Worm (Caenorhabditis elegans) whole organism, L3 larva: ENCODE data around the gene E03H12.5.

ENCODE experiments used
- ZK546.5 ChIP-seq: sonication (generic microtip); optimal IDR thresholded peaks from 2 replicates; lab custom pipeline; 2017; ENCODE audit warnings: missing biosample characterization, missing genetic modification characterization
- aly-2 ChIP-seq: fragments of 150-350 bp; optimal IDR thresholded peaks from 2 replicates; lab custom pipeline; 2014; ENCODE audit warnings: missing biosample characterization, missing genetic modification characterization
- ama-1 ChIP-seq: fragments of 150-350 bp; optimal IDR thresholded peaks from 2 replicates; lab custom pipeline; 2018
- ceh-28 ChIP-seq: fragments of 150-350 bp; optimal IDR thresholded peaks from 2 replicates; lab custom pipeline; 2014; ENCODE audit warnings: missing biosample characterization, missing genetic modification reagents, missing genetic modification characterization
- ceh-82 ChIP-seq: fragments of 150-350 bp; optimal IDR thresholded peaks from 2 replicates; lab custom pipeline; 2014; ENCODE audit warnings: missing biosample characterization, missing genetic modification characterization
- ceh-9 ChIP-seq: sonication (generic microtip); optimal IDR thresholded peaks from 2 replicates; lab custom pipeline; 2018; ENCODE audit warnings: missing biosample characterization, missing genetic modification characterization
- daf-12 ChIP-seq: fragments of 150-350 bp; optimal IDR thresholded peaks from 2 replicates; lab custom pipeline; 2014; ENCODE audit warnings: missing biosample characterization, missing genetic modification reagents, missing genetic modification characterization
- egl-27 ChIP-seq: sonication (generic microtip); optimal IDR thresholded peaks from 4 replicates; lab custom pipeline; 2017; ENCODE audit warnings: missing biosample characterization, missing genetic modification reagents, missing genetic modification characterization
- egl-5 ChIP-seq: fragments of 150-350 bp; optimal IDR thresholded peaks from 2 replicates; lab custom pipeline; 2017; ENCODE audit warnings: missing biosample characterization, missing genetic modification reagents, missing genetic modification characterization, inconsistent platforms
- elt-1 ChIP-seq: fragments of 150-350 bp; optimal IDR thresholded peaks from 2 replicates; lab custom pipeline; 2014; ENCODE audit warnings: missing biosample characterization, missing genetic modification characterization
- fkh-10 ChIP-seq: sonication (generic microtip); optimal IDR thresholded peaks from 2 replicates; lab custom pipeline; 2017; ENCODE audit warnings: missing biosample characterization, missing genetic modification reagents, missing genetic modification characterization
- fkh-2 ChIP-seq: fragments of 150-350 bp; optimal IDR thresholded peaks from 2 replicates; lab custom pipeline; 2014; ENCODE audit warnings: missing biosample characterization, missing genetic modification reagents, missing genetic modification characterization
- fos-1 ChIP-seq: fragments of 150-350 bp; optimal IDR thresholded peaks from 2 replicates; lab custom pipeline; 2014; ENCODE audit warnings: missing biosample characterization, missing genetic modification characterization
- jun-1 ChIP-seq: fragments of 150-350 bp; optimal IDR thresholded peaks from 2 replicates; lab custom pipeline; 2014; ENCODE audit warnings: missing biosample characterization, missing genetic modification reagents, missing genetic modification characterization
- lin-15B ChIP-seq: fragments of 150-350 bp; optimal IDR thresholded peaks from 2 replicates; lab custom pipeline; 2014; ENCODE audit warnings: missing biosample characterization, missing genetic modification characterization
- lin-39 ChIP-seq: fragments of 150-350 bp; optimal IDR thresholded peaks from 2 replicates; lab custom pipeline; 2018; ENCODE audit warnings: missing biosample characterization, missing genetic modification reagents, missing genetic modification characterization
- lsy-12 ChIP-seq: sonication (generic microtip); optimal IDR thresholded peaks from 2 replicates; lab custom pipeline; 2016; ENCODE audit warnings: mild to moderate bottlenecking, missing genetic modification characterization, missing compliant biosample characterization
- nfya-1 ChIP-seq: sonication (generic microtip); optimal IDR thresholded peaks from 2 replicates; lab custom pipeline; 2017; ENCODE audit warnings: missing genetic modification characterization, mild to moderate bottlenecking, missing compliant biosample characterization, antibody characterized with exemption, moderate library complexity; ENCODE audit not compliant: insufficient read depth
- nhr-12 ChIP-seq: fragments of 150-350 bp; optimal IDR thresholded peaks from 2 replicates; lab custom pipeline; 2014; ENCODE audit warnings: missing biosample characterization, missing genetic modification characterization
- nhr-23 ChIP-seq: fragments of 150-350 bp; optimal IDR thresholded peaks from 2 replicates; lab custom pipeline; 2014; ENCODE audit warnings: missing biosample characterization, missing genetic modification reagents, missing genetic modification characterization
- nhr-237 ChIP-seq: fragments of 150-350 bp; optimal IDR thresholded peaks from 2 replicates; lab custom pipeline; 2014; ENCODE audit warnings: missing biosample characterization, missing genetic modification characterization
- nhr-25 ChIP-seq: sonication (generic microtip); optimal IDR thresholded peaks from 2 replicates; lab custom pipeline; 2017; ENCODE audit warnings: missing biosample characterization, missing genetic modification characterization
- nhr-43 ChIP-seq: sonication (generic microtip); optimal IDR thresholded peaks from 2 replicates; lab custom pipeline; 2016; ENCODE audit warnings: mild to moderate bottlenecking, missing genetic modification characterization, missing compliant biosample characterization; ENCODE audit not compliant: poor library complexity, severe bottlenecking
- nhr-67 ChIP-seq: fragments of 150-350 bp; optimal IDR thresholded peaks from 2 replicates; lab custom pipeline; 2014; ENCODE audit warnings: missing biosample characterization, missing genetic modification characterization
- nhr-76 ChIP-seq: fragments of 150-350 bp; sonication (generic microtip); optimal IDR thresholded peaks from 5 replicates; lab custom pipeline; 2014; ENCODE audit warnings: missing biosample characterization, missing genetic modification characterization
- nhr-77 ChIP-seq: fragments of 150-350 bp; optimal IDR thresholded peaks from 2 replicates; lab custom pipeline; 2014; ENCODE audit warnings: missing biosample characterization, missing genetic modification characterization
- pqm-1 ChIP-seq: fragments of 150-350 bp; optimal IDR thresholded peaks from 2 replicates; lab custom pipeline; 2017; ENCODE audit warnings: missing biosample characterization, missing genetic modification characterization, inconsistent platforms
- sea-2 ChIP-seq: fragments of 150-350 bp; sonication (generic microtip); optimal IDR thresholded peaks from 4 replicates; lab custom pipeline; 2014; ENCODE audit warnings: missing biosample characterization, missing genetic modification reagents, missing genetic modification characterization
- skn-1 ChIP-seq: fragments of 150-350 bp; optimal IDR thresholded peaks from 2 replicates; lab custom pipeline; 2014; ENCODE audit warnings: missing biosample characterization, missing genetic modification characterization
- tbx-2 ChIP-seq: sonication (generic microtip); optimal IDR thresholded peaks from 2 replicates; lab custom pipeline; 2016; ENCODE audit warnings: mild to moderate bottlenecking, missing genetic modification characterization, missing compliant biosample characterization
- unc-39 ChIP-seq: sonication (generic microtip); optimal IDR thresholded peaks from 4 replicates; lab custom pipeline; 2017; ENCODE audit warnings: missing biosample characterization, missing genetic modification characterization
- unc-62 ChIP-seq: fragments of 150-350 bp; sonication (generic microtip); optimal IDR thresholded peaks from 4 replicates; lab custom pipeline; 2014; ENCODE audit warnings: missing biosample characterization, missing genetic modification reagents, missing genetic modification characterization
- zag-1 ChIP-seq: fragments of 150-350 bp; optimal IDR thresholded peaks from 2 replicates; lab custom pipeline; 2014; ENCODE audit warnings: missing biosample characterization, missing genetic modification characterization
- ztf-4 ChIP-seq: fragments of 150-350 bp; optimal IDR thresholded peaks from 2 replicates; lab custom pipeline; 2014; ENCODE audit warnings: missing biosample characterization, missing genetic modification characterization

Gene E03H12.5

ce11 chrIV:4963834-4964233 lies 13.2 kb upstream of the E03H12.5 start, which contains the start of gene txt-3:
txt-3 (plus strand) TSS chrIV:4963958.
- TF ChIP-seq unc-62 (GFP tag; lab: Kevin White, UChicago) (no peak), fkh-10 (GFP tag; lab: Kevin White, UChicago) (no peak), pqm-1 (tag; lab: Kevin White, UChicago) (no peak), unc-39 (no peak)
- TF ChIP-seq, all 47 proteins: peak for 0

- no peak for TF ChIP-seq ceh-9 (tag; lab: Kevin White, UChicago)
- TF ChIP-seq tbx-2, result no peak
- no peak for TF ChIP-seq ama-1 (lab: Kevin White, UChicago)
Measured at ce11 chrIV:4969419-4969818, 7.6 kb upstream of the E03H12.5 start, which contains the start of gene Y9C9A.13. Y9C9A.13 (minus strand) TSS chrIV:4969519.

- TF ChIP-seq fos-1 (tag; lab: Kevin White, UChicago) (no peak), nhr-77 (tag; lab: Kevin White, UChicago) (no peak), ztf-4 (tag; lab: Kevin White, UChicago) (no peak), egl-27 (tag; lab: Kevin White, UChicago) (no peak), nhr-25 (no peak), nhr-23 (tag; lab: Kevin White, UChicago) (no peak), unc-39 (no peak), pqm-1 (tag; lab: Kevin White, UChicago) (no peak), jun-1 (no peak), lin-39 (tag; lab: Kevin White, UChicago) (no peak), nhr-237 (tag; lab: Kevin White, UChicago) (no peak), ama-1 (lab: Kevin White, UChicago) (no peak), daf-12 (no peak), nhr-12 (tag; lab: Kevin White, UChicago) (no peak), nhr-67 (tag; lab: Kevin White, UChicago) (no peak), nfya-1 (no peak), lin-15B (tag; lab: Kevin White, UChicago) (no peak)
- TF ChIP-seq, all 47 proteins: peak for 0
Measured at ce11 chrIV:4975995-4976394, 1.0 kb upstream of the E03H12.5 start, which contains the start of gene Y9C9A.16. Y9C9A.16 (minus strand) TSS chrIV:4976125.

ce11 chrIV:4981027-4981426 lies 4.0 kb downstream of the E03H12.5 start, which contains the start of gene srz-24:
srz-24 (minus strand) TSS chrIV:4981127.
- TF ChIP-seq lsy-12 (tag; lab: Kevin White, UChicago) (no peak), fkh-2 (tag; lab: Kevin White, UChicago) (no peak)

ce11 chrIV:4982477-4982876 lies 5.5 kb downstream of the E03H12.5 start, which contains the start of gene E03H12.4:
E03H12.4 (plus strand) TSS chrIV:4982596.
- TF ChIP-seq pqm-1 (tag; lab: Kevin White, UChicago) (no peak), aly-2 (tag; lab: Kevin White, UChicago) (no peak), lin-15B (tag; lab: Kevin White, UChicago) (no peak), ama-1 (lab: Kevin White, UChicago) (no peak), daf-12 (no peak), fkh-10 (GFP tag; lab: Kevin White, UChicago) (no peak), sea-2 (GFP tag; lab: Kevin White, UChicago) (no peak), nhr-23 (tag; lab: Kevin White, UChicago) (no peak), ZK546.5 (tag; lab: Kevin White, UChicago) (no peak)

- TF ChIP-seq lin-39 (tag; lab: Kevin White, UChicago) (no peak), fos-1 (tag; lab: Kevin White, UChicago) (no peak), skn-1 (tag; lab: Kevin White, UChicago) (no peak), nhr-43 (tag; lab: Kevin White, UChicago) (no peak), nhr-25 (no peak), zag-1 (tag; lab: Kevin White, UChicago) (no peak), nhr-67 (tag; lab: Kevin White, UChicago) (no peak), aly-2 (tag; lab: Kevin White, UChicago) (no peak), nfya-1 (no peak), egl-5 (tag; lab: Kevin White, UChicago) (no peak), fkh-2 (tag; lab: Kevin White, UChicago) (no peak), sea-2 (GFP tag; lab: Kevin White, UChicago) (no peak), ceh-82 (tag; lab: Kevin White, UChicago) (no peak), nhr-23 (tag; lab: Kevin White, UChicago) (no peak), ceh-28 (tag; lab: Kevin White, UChicago) (no peak), pqm-1 (tag; lab: Kevin White, UChicago) (no peak), ztf-4 (tag; lab: Kevin White, UChicago) (no peak), elt-1 (tag; lab: Kevin White, UChicago) (no peak), nhr-76 (tag; lab: Kevin White, UChicago) (no peak)
Measured at ce11 chrIV:4983746-4984145, 6.7 kb downstream of the E03H12.5 start, which contains the start of gene clec-176. clec-176 (plus strand) TSS chrIV:4984046.
